Fruit fly (Drosophila melanogaster) whole organism, embryonic: ENCODE results near the gene CG15046.

Experiments used
- CG11456 ChIP-seq: fragments of 200-800 bp; sonication (Bioruptor generic); IDR thresholded peaks from 3 replicates; pipeline ENCODE4 v1.3.6; 2022; ENCODE audit warnings: missing biosample characterization, missing genetic modification characterization
- CG12299 ChIP-seq: fragments of 200-800 bp; sonication (Bioruptor generic); optimal IDR thresholded peaks from 2 replicates; lab custom pipeline; 2018; ENCODE audit warnings: missing biosample characterization, mild to moderate bottlenecking, missing genetic modification characterization
- CG1602 ChIP-seq: fragments of 200-800 bp; sonication (Bioruptor generic); optimal IDR thresholded peaks from 3 replicates; lab custom pipeline; 2016; ENCODE audit warnings: missing biosample characterization, missing genetic modification characterization
- CG30020 ChIP-seq: fragments of 200-800 bp; optimal IDR thresholded peaks from 2 replicates; lab custom pipeline; 2019; ENCODE audit warnings: missing biosample characterization, mild to moderate bottlenecking, missing genetic modification characterization, moderate library complexity
- CG31388 ChIP-seq: fragments of 200-800 bp; sonication (Bioruptor generic); optimal IDR thresholded peaks from 2 replicates; lab custom pipeline; 2016; ENCODE audit warnings: missing biosample characterization, missing genetic modification characterization
- CG7357 ChIP-seq: fragments of 200-800 bp; sonication (Bioruptor generic); IDR thresholded peaks from 3 replicates; pipeline ENCODE4 v1.3.6; 2022; ENCODE audit warnings: missing biosample characterization, missing genetic modification characterization
- CG7372 ChIP-seq: fragments of 200-800 bp; sonication (Bioruptor generic); IDR thresholded peaks from 2 replicates; pipeline ENCODE4 v1.3.6; 2022; ENCODE audit warnings: missing biosample characterization, missing genetic modification characterization
- CG9609 ChIP-seq: fragments of 200-800 bp; sonication (Bioruptor generic); optimal IDR thresholded peaks from 3 replicates; lab custom pipeline; 2016; ENCODE audit warnings: missing biosample characterization, missing genetic modification characterization
- Dp ChIP-seq: fragments of 200-800 bp; sonication (Bioruptor generic); optimal IDR thresholded peaks from 2 replicates; lab custom pipeline; 2018; ENCODE audit warnings: missing biosample characterization, mild to moderate bottlenecking, missing genetic modification characterization, moderate library complexity
- H15 ChIP-seq: fragments of 200-800 bp; sonication (Bioruptor generic); IDR thresholded peaks from 3 replicates; pipeline ENCODE4 v1.3.6; 2022; ENCODE audit warnings: missing biosample characterization, missing genetic modification characterization
- Sox102F ChIP-seq: fragments of 200-800 bp; sonication (Bioruptor generic); optimal IDR thresholded peaks from 2 replicates; lab custom pipeline; 2018; ENCODE audit warnings: missing biosample characterization, mild to moderate bottlenecking, missing genetic modification characterization, moderate library complexity
- dm ChIP-seq: fragments of 200-800 bp; sonication (Bioruptor generic); optimal IDR thresholded peaks from 3 replicates; lab custom pipeline; 2016; ENCODE audit warnings: missing biosample characterization, missing genetic modification characterization
- fd3F ChIP-seq: fragments of 200-800 bp; sonication (Bioruptor generic); optimal IDR thresholded peaks from 2 replicates; lab custom pipeline; 2018; ENCODE audit warnings: missing biosample characterization, mild to moderate bottlenecking, missing genetic modification characterization, moderate library complexity
- gcm2 ChIP-seq: fragments of 200-800 bp; sonication (Bioruptor generic); optimal IDR thresholded peaks from 2 replicates; lab custom pipeline; 2016; ENCODE audit warnings: missing biosample characterization, missing genetic modification characterization
- gt ChIP-seq: fragments of 200-800 bp; sonication (Bioruptor generic); IDR thresholded peaks from 2 replicates; pipeline ENCODE4 v1.3.6; 2022; ENCODE audit warnings: missing biosample characterization, missing genetic modification characterization
- lov ChIP-seq, 2 experiments: fragments of 200-800 bp in 1 of 2; fragments of >200 bp in 1 of 2; sonication (Bioruptor generic) in 1 of 2; IDR thresholded peaks in 1 of 2; optimal IDR thresholded peaks in 1 of 2; 2 replicates in 1 of 2; 3 replicates in 1 of 2; pipeline versions ENCODE4 v1.3.6 to Lab custom; 2017 to 2022; ENCODE audit warnings: missing biosample characterization in 1 of 2, missing genetic modification characterization in 1 of 2
- oc ChIP-seq: fragments of 200-800 bp; sonication (Bioruptor generic); optimal IDR thresholded peaks from 2 replicates; lab custom pipeline; 2018; ENCODE audit warnings: missing biosample characterization, mild to moderate bottlenecking, missing genetic modification characterization, moderate library complexity
- twi ChIP-seq: fragments of 200-800 bp; optimal IDR thresholded peaks from 2 replicates; lab custom pipeline; 2019; ENCODE audit warnings: missing biosample characterization, mild to moderate bottlenecking, missing genetic modification characterization, moderate library complexity

Gene CG15046

DNA sequence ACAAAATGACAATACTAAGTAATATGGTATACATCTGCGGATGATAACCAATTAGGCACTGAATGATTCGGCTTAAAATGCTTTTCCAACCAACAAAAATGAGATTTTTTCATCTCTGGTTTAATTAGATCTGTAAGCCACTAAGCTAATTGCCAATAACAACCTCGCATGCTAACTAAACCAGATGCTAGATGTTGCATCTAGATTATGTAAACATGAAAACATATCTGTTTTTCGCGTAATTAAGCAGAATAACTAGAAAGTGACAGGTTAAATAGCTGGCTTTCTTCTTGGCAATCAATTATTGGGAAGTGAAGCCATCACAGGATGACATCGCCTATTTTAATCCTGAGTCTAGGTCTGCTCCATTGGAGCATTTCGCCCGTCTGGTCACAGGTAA is 50.1 kb downstream of the CG15046 start, which contains the start of gene CG43841:
CG43841 (plus strand) TSS at position 301 of the 400 bp plus-strand sequence.
- TF ChIP-seq oc (tag; lab: Kevin White, UChicago) (no peak), CG12299 (no peak), dm (no peak), CG30020 (no peak), CG7357 (GFP tag; lab: Robert Waterston, UW) (no peak), Sox102F (GFP tag; lab: Kevin White, UChicago) (no peak), gt (GFP tag; lab: Robert Waterston, UW) (no peak), gcm2 (GFP tag; lab: Kevin White, UChicago) (no peak), twi (tag; lab: Kevin White, UChicago) (no peak)

DNA sequence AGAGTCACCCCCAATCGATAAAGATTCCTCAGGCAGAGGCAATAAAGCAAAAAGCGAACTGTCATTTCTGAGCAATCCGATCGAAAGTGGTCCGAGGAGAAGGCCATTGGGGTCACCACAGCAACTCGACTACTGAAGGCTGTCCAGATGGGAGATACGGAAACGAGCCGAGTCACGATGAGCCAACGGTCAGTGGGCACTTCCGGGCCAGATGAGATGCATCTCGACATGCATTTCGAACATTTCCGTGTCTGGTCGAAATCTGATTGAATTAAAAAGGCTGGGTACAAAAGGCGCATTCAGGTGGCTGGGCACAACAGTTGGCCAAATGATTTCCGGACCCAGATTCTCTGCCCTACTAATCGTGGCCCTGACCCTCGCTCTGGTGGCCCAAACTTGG is 50.9 kb downstream of the CG15046 start, which contains the start of gene CG32551:
CG32551 (plus strand) TSS at position 301 of the 400 bp plus-strand sequence.
- TF ChIP-seq H15: no peak
- TF ChIP-seq lov (optimal IDR thresholded peaks at IDR 0.05; lab: Kevin White, UChicago): no peak
- no peak for TF ChIP-seq lov (GFP tag; IDR thresholded peaks at IDR 0.05; lab: Robert Waterston, UW)
- TF ChIP-seq CG9609 (GFP tag; lab: Kevin White, UChicago): no peak
- no peak for TF ChIP-seq CG11456
- TF ChIP-seq Dp: no peak
- no peak for TF ChIP-seq CG31388
- no peak for TF ChIP-seq CG7372
- TF ChIP-seq CG1602 (GFP tag; lab: Kevin White, UChicago): no peak
- no peak for TF ChIP-seq fd3F (GFP tag; lab: Kevin White, UChicago)
